Worm (Caenorhabditis elegans) whole organism, L1 larva: ENCODE data around the gene pars-1.

ENCODE experiments used
- F16B12.6 ChIP-seq: fragments of 150-350 bp; optimal IDR thresholded peaks from 2 replicates; lab custom pipeline; 2014; ENCODE audit warnings: missing biosample characterization, missing genetic modification characterization
- Y116A8C.19 ChIP-seq: sonication (generic microtip); optimal IDR thresholded peaks from 2 replicates; lab custom pipeline; 2016; ENCODE audit warnings: missing compliant biosample characterization, missing genetic modification characterization, borderline replicate concordance
- aha-1 ChIP-seq: fragments of 150-350 bp; optimal IDR thresholded peaks from 2 replicates; lab custom pipeline; 2014; ENCODE audit warnings: missing biosample characterization, missing genetic modification characterization
- blmp-1 ChIP-seq: fragments of 150-350 bp; optimal IDR thresholded peaks from 2 replicates; lab custom pipeline; 2014; ENCODE audit warnings: missing biosample characterization, missing genetic modification characterization
- ceh-63 ChIP-seq: fragments of 200-800 bp; sonication (Bioruptor generic); optimal IDR thresholded peaks from 2 replicates; lab custom pipeline; 2018; ENCODE audit warnings: mild to moderate bottlenecking, missing genetic modification characterization, missing compliant biosample characterization
- ceh-82 ChIP-seq, 3 experiments: fragments of 150-350 bp in 1 of 3; sonication (generic microtip) in 2 of 3; optimal IDR thresholded peaks; 2 replicates each; lab custom pipeline; 2014 to 2017; ENCODE audit warnings: missing biosample characterization in 3 of 3, missing genetic modification characterization in 3 of 3
- ceh-88 ChIP-seq: fragments of 200-800 bp; sonication (Bioruptor generic); IDR thresholded peaks from 2 replicates; pipeline ENCODE4 v1.3.6; 2022; ENCODE audit warnings: missing genetic modification characterization, missing compliant biosample characterization
- ceh-90 ChIP-seq: sonication (generic microtip); optimal IDR thresholded peaks from 2 replicates; lab custom pipeline; 2016; ENCODE audit warnings: missing genetic modification characterization, missing compliant biosample characterization
- ces-1 ChIP-seq: fragments of 150-350 bp; optimal IDR thresholded peaks from 2 replicates; lab custom pipeline; 2014; ENCODE audit warnings: missing biosample characterization, missing genetic modification reagents, missing genetic modification characterization
- dpl-1 ChIP-seq, 3 experiments: fragments of 150-350 bp in 2 of 3; sonication (generic microtip) in 1 of 3; optimal IDR thresholded peaks; 2 replicates each; lab custom pipeline; 2014 to 2017; ENCODE audit warnings: missing biosample characterization in 3 of 3, missing genetic modification characterization in 3 of 3, missing genetic modification reagents in 3 of 3
- efl-1 ChIP-seq, 4 experiments: fragments of 150-350 bp; optimal IDR thresholded peaks in 3 of 4; peaks in 1 of 4; 1 replicate in 1 of 4; 2 replicates in 3 of 4; lab custom pipeline; 2014; ENCODE audit warnings: missing biosample characterization in 2 of 4, missing genetic modification characterization in 2 of 4, missing genetic modification reagents in 2 of 4
- egl-27 ChIP-seq, 2 experiments: fragments of 150-350 bp in 1 of 2; sonication (generic microtip); optimal IDR thresholded peaks; 3 replicates each; lab custom pipeline; 2017 to 2018; ENCODE audit warnings: missing biosample characterization in 2 of 2, missing genetic modification characterization in 2 of 2, missing genetic modification reagents in 2 of 2
- elt-3 ChIP-seq, 6 experiments: fragments of 150-350 bp in 1 of 6; sonication (generic microtip); optimal IDR thresholded peaks; 2 replicates each; lab custom pipeline; 2017 to 2018; ENCODE audit warnings: missing biosample characterization in 6 of 6, missing genetic modification characterization in 6 of 6, inconsistent platforms in 1 of 6
- fkh-10 ChIP-seq: sonication (generic microtip); optimal IDR thresholded peaks from 2 replicates; lab custom pipeline; 2017; ENCODE audit warnings: missing biosample characterization, missing genetic modification reagents, missing genetic modification characterization
- grh-1 ChIP-seq: fragments of 200-800 bp; sonication (Bioruptor generic); IDR thresholded peaks from 2 replicates; pipeline ENCODE4 v1.3.6; 2022; ENCODE audit warnings: missing genetic modification reagents, missing genetic modification characterization, missing compliant biosample characterization
- hlh-4 ChIP-seq: sonication (generic microtip); optimal IDR thresholded peaks from 2 replicates; lab custom pipeline; 2016; ENCODE audit warnings: mild to moderate bottlenecking, missing genetic modification characterization, missing compliant biosample characterization
- irx-1 ChIP-seq: sonication (generic microtip); optimal IDR thresholded peaks from 2 replicates; lab custom pipeline; 2016; ENCODE audit warnings: missing genetic modification characterization, missing compliant biosample characterization
- lin-13 ChIP-seq: fragments of 150-350 bp; optimal IDR thresholded peaks from 2 replicates; lab custom pipeline; 2014; ENCODE audit warnings: missing biosample characterization, missing genetic modification reagents, missing genetic modification characterization
- lin-14 ChIP-seq: fragments of 200-800 bp; sonication (Bioruptor generic); optimal IDR thresholded peaks from 2 replicates; lab custom pipeline; 2018; ENCODE audit warnings: mild to moderate bottlenecking, missing genetic modification characterization, moderate library complexity, missing compliant biosample characterization
- lin-15B ChIP-seq: fragments of 150-350 bp; sonication (generic microtip); optimal IDR thresholded peaks from 3 replicates; lab custom pipeline; 2014; ENCODE audit warnings: missing biosample characterization, missing genetic modification characterization
- lin-35 ChIP-seq, 2 experiments: fragments of 150-350 bp; optimal IDR thresholded peaks; 2 replicates each; lab custom pipeline; 2014; ENCODE audit warnings: missing biosample characterization in 2 of 2, missing genetic modification characterization in 2 of 2, missing genetic modification reagents in 2 of 2
- lin-39 ChIP-seq: fragments of 150-350 bp; optimal IDR thresholded peaks from 2 replicates; lab custom pipeline; 2014; ENCODE audit warnings: missing biosample characterization, missing genetic modification reagents, missing genetic modification characterization
- lsy-2 ChIP-seq, 2 experiments: fragments of 150-350 bp; optimal IDR thresholded peaks; 2 replicates each; lab custom pipeline; 2014; ENCODE audit warnings: missing biosample characterization in 2 of 2, missing genetic modification characterization in 2 of 2
- mef-2 ChIP-seq: fragments of 150-350 bp; optimal IDR thresholded peaks from 2 replicates; lab custom pipeline; 2014; ENCODE audit warnings: missing biosample characterization, missing genetic modification characterization
- mep-1 ChIP-seq: fragments of 150-350 bp; optimal IDR thresholded peaks from 2 replicates; lab custom pipeline; 2014; ENCODE audit warnings: missing biosample characterization, missing genetic modification characterization
- nhr-11 ChIP-seq: fragments of 150-350 bp; optimal IDR thresholded peaks from 2 replicates; lab custom pipeline; 2014; ENCODE audit warnings: missing biosample characterization, missing genetic modification characterization
- nhr-19 ChIP-seq: fragments of 200-800 bp; sonication (Bioruptor generic); conservative IDR thresholded peaks from 2 replicates; pipeline ENCODE4 v1.3.6; 2022; ENCODE audit warnings: missing genetic modification characterization, missing compliant biosample characterization
- nhr-20 ChIP-seq: sonication (generic microtip); optimal IDR thresholded peaks from 2 replicates; lab custom pipeline; 2016; ENCODE audit warnings: mild to moderate bottlenecking, missing genetic modification characterization, missing compliant biosample characterization
- nhr-28 ChIP-seq: fragments of 150-350 bp; optimal IDR thresholded peaks from 2 replicates; lab custom pipeline; 2014; ENCODE audit warnings: missing biosample characterization, missing genetic modification characterization
- nhr-71 ChIP-seq: sonication (generic microtip); optimal IDR thresholded peaks from 2 replicates; lab custom pipeline; 2016; ENCODE audit warnings: mild to moderate bottlenecking, missing genetic modification characterization, moderate library complexity, missing compliant biosample characterization
- nhr-76 ChIP-seq: sonication (generic microtip); optimal IDR thresholded peaks from 2 replicates; lab custom pipeline; 2017; ENCODE audit warnings: missing biosample characterization, missing genetic modification characterization
- nhr-85 ChIP-seq: sonication (generic microtip); peaks from one replicate; lab custom pipeline; 2016; ENCODE audit warnings: missing genetic modification characterization, inconsistent platforms, missing compliant biosample characterization
- nhr-90 ChIP-seq: sonication (generic microtip); optimal IDR thresholded peaks from 2 replicates; lab custom pipeline; 2016; ENCODE audit warnings: mild to moderate bottlenecking, missing genetic modification characterization, missing compliant biosample characterization; ENCODE audit not compliant: poor library complexity
- pqm-1 ChIP-seq: sonication (generic microtip); optimal IDR thresholded peaks from 3 replicates; lab custom pipeline; 2017; ENCODE audit warnings: missing biosample characterization, missing genetic modification characterization
- rnt-1 ChIP-seq: sonication (generic microtip); optimal IDR thresholded peaks from 2 replicates; lab custom pipeline; 2016; ENCODE audit warnings: mild to moderate bottlenecking, missing genetic modification characterization, moderate library complexity, missing compliant biosample characterization
- skn-1 ChIP-seq: fragments of 150-350 bp; optimal IDR thresholded peaks from 2 replicates; lab custom pipeline; 2014; ENCODE audit warnings: missing biosample characterization, missing genetic modification characterization
- snpc-4 ChIP-seq: fragments of 150-350 bp; optimal IDR thresholded peaks from 2 replicates; lab custom pipeline; 2014; ENCODE audit warnings: missing biosample characterization, missing genetic modification characterization
- snu-23 ChIP-seq: sonication (generic microtip); optimal IDR thresholded peaks from 2 replicates; lab custom pipeline; 2016; ENCODE audit warnings: missing genetic modification characterization, missing compliant biosample characterization
- swsn-7 ChIP-seq: sonication (generic microtip); optimal IDR thresholded peaks from 2 replicates; lab custom pipeline; 2016; ENCODE audit warnings: missing genetic modification characterization, missing compliant biosample characterization
- tbx-2 ChIP-seq: sonication (generic microtip); optimal IDR thresholded peaks from 2 replicates; lab custom pipeline; 2016; ENCODE audit warnings: missing genetic modification characterization, missing compliant biosample characterization
- unc-98 ChIP-seq: fragments of 200-800 bp; sonication (Bioruptor generic); IDR thresholded peaks from 2 replicates; pipeline ENCODE4 v1.3.6; 2022; ENCODE audit warnings: missing genetic modification characterization, missing compliant biosample characterization
- vab-15 ChIP-seq: sonication (generic microtip); optimal IDR thresholded peaks from 2 replicates; lab custom pipeline; 2017; ENCODE audit warnings: missing genotype, mild to moderate bottlenecking, missing genetic modification characterization, missing compliant biosample characterization
- zag-1 ChIP-seq: fragments of 150-350 bp; optimal IDR thresholded peaks from 2 replicates; lab custom pipeline; 2014; ENCODE audit warnings: missing biosample characterization, missing genetic modification characterization
- zip-4 ChIP-seq: fragments of 200-800 bp; sonication (Bioruptor generic); optimal IDR thresholded peaks from 2 replicates; lab custom pipeline; 2018; ENCODE audit warnings: mild to moderate bottlenecking, missing genetic modification characterization, moderate library complexity, missing compliant biosample characterization
- ztf-11 ChIP-seq, 2 experiments: sonication (generic microtip); optimal IDR thresholded peaks; 2 replicates each; lab custom pipeline; 2016 to 2017; ENCODE audit warnings: missing genetic modification characterization in 2 of 2, missing biosample characterization in 1 of 2, missing compliant biosample characterization in 1 of 2
- ztf-4 ChIP-seq: fragments of 150-350 bp; optimal IDR thresholded peaks from 2 replicates; lab custom pipeline; 2014; ENCODE audit warnings: missing biosample characterization, missing genetic modification characterization

pars-1 gene

DNA sequence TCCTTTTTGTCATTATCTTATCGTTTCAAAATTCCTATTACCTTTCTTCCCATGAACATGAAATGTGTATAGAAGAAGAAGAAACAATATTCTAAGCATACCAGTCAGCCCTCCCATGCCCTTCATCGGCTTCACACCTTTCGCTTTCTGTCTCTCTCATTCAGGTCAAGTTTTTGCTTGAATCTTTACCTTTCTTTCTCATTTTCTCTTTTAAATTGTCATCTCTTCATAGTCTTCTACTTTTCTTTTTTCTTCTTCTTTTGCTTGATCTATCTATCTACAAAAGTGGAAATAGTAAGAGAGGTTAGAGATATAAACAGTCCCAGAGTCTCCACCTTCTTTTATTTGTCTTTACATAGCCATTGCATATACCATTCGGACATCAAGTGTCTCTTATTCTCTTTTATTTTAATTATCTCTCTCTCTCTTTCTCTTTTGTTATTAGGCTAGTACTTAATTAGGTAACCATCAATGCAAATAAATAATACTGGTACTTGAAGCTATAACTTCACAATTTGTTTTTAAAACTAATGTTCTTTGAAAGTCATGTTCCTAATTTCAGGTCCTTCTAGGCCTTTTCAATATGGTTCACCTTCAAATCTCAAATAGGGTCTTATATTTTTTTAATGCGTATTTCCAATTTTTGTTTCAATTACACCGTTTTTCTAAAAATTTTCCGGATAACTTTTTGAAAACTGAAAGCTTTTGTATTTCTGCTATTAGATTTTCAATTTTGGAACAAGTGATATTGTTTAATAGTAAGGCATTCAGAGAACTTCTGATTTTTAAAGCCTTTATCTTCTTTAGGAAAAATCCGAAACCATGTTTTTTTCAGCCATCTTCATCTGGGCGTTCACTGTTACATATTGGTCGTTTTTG, 37.2 kb upstream of the pars-1 start, which contains the start of gene dpy-31 (continued):
- TF ChIP-seq ceh-88 (GFP tag; lab: Robert Waterston, UW) (no peak), swsn-7 (tag; lab: Kevin White, UChicago) (no peak), zag-1 (tag; lab: Kevin White, UChicago) (no peak), mep-1 (peak; percentile 29), efl-1 (optimal IDR thresholded peaks at IDR 0.05; lab: Kevin White, UChicago) (no peak), efl-1 (GFP tag; optimal IDR thresholded peaks at IDR 0.05 in 1 of 2; lab: Kevin White, UChicago) (peak in 1 of 2 experiments; percentile 42), hlh-4 (tag; lab: Kevin White, UChicago) (no peak), nhr-11 (no peak), F16B12.6 (no peak), tbx-2 (peak; percentile 19), vab-15 (tag; lab: Kevin White, UChicago) (no peak), blmp-1 (tag; lab: Kevin White, UChicago) (peak; percentile 98), ceh-63 (GFP tag; lab: Kevin White, UChicago) (no peak), ceh-82 (tag; optimal IDR thresholded peaks at IDR 0.05; lab: Kevin White, UChicago) (no peak), rnt-1 (tag; lab: Kevin White, UChicago) (no peak), skn-1 (tag; lab: Kevin White, UChicago) (no peak), mef-2 (tag; lab: Kevin White, UChicago) (no peak), dpl-1 (GFP tag; optimal IDR thresholded peaks at IDR 0.05; lab: Kevin White, UChicago) (peak in 2 of 3 experiments; percentile 2 to 17), lin-39 (tag; lab: Kevin White, UChicago) (no peak)

- TF ChIP-seq snpc-4 (tag; lab: Kevin White, UChicago), result no peak
- peak; percentile 56 for TF ChIP-seq snu-23 (GFP tag; lab: Kevin White, UChicago)
- TF ChIP-seq efl-1 (optimal IDR thresholded peaks at IDR 0.05; lab: Kevin White, UChicago), result peak in 1 of 2 experiments; percentile 8
- TF ChIP-seq efl-1 (GFP tag; optimal IDR thresholded peaks at IDR 0.05 in 1 of 2; lab: Kevin White, UChicago), result peak in 1 of 2 experiments; percentile 87
- TF ChIP-seq lsy-2 (tag; optimal IDR thresholded peaks at IDR 0.05; lab: Kevin White, UChicago), result peak in 1 of 2 experiments; percentile 57
- TF ChIP-seq lin-14, result peak; percentile 57
- no peak for TF ChIP-seq zip-4 (GFP tag; lab: Kevin White, UChicago)
- peak; percentile 36 for TF ChIP-seq nhr-90 (tag; lab: Kevin White, UChicago)
- peak; percentile 89 for TF ChIP-seq blmp-1 (tag; lab: Kevin White, UChicago)
- TF ChIP-seq nhr-19, result peak; percentile 30
- peak; percentile 57 for TF ChIP-seq nhr-71
- no peak for TF ChIP-seq ztf-4 (tag; lab: Kevin White, UChicago)
- peak in 1 of 3 experiments; percentile 5 for TF ChIP-seq dpl-1 (GFP tag; optimal IDR thresholded peaks at IDR 0.05; lab: Kevin White, UChicago)
- TF ChIP-seq elt-3 (tag; optimal IDR thresholded peaks at IDR 0.05; lab: Kevin White, UChicago), result peak in 3 of 6 experiments; percentile 44 to 76 (median 61)
- TF ChIP-seq grh-1 (GFP tag; lab: Robert Waterston, UW), result peak; percentile 74
- TF ChIP-seq mep-1, result peak; percentile 34
- peak; percentile 36 for TF ChIP-seq tbx-2
- TF ChIP-seq nhr-28, result no peak
- TF ChIP-seq irx-1 (tag; lab: Kevin White, UChicago), result peak; percentile 19
- no peak for TF ChIP-seq fkh-10 (GFP tag; lab: Kevin White, UChicago)
- TF ChIP-seq nhr-20, result peak; percentile 51
- no peak for TF ChIP-seq ceh-90 (tag; lab: Kevin White, UChicago)
- TF ChIP-seq unc-98 (GFP tag; lab: Robert Waterston, UW), result no peak
- no peak for TF ChIP-seq ztf-11 (tag; optimal IDR thresholded peaks at IDR 0.05; lab: Kevin White, UChicago)
- no peak for TF ChIP-seq pqm-1 (tag; lab: Kevin White, UChicago)
- no peak for TF ChIP-seq lin-15B (tag; lab: Kevin White, UChicago)
- TF ChIP-seq ceh-63 (GFP tag; lab: Kevin White, UChicago), result no peak
- no peak for TF ChIP-seq aha-1 (tag; lab: Kevin White, UChicago)
- TF ChIP-seq F16B12.6, result no peak
- TF ChIP-seq nhr-76 (tag; lab: Kevin White, UChicago), result no peak
- peak in 1 of 2 experiments; percentile 52 for TF ChIP-seq lin-35 (GFP tag; optimal IDR thresholded peaks at IDR 0.05; lab: Kevin White, UChicago)
- no peak for TF ChIP-seq ces-1 (GFP tag; lab: Kevin White, UChicago)
- TF ChIP-seq swsn-7 (tag; lab: Kevin White, UChicago), result no peak
- TF ChIP-seq egl-27 (tag; optimal IDR thresholded peaks at IDR 0.05; lab: Kevin White, UChicago), result peak in 1 of 2 experiments; percentile 6
- TF ChIP-seq lin-13 (GFP tag; lab: Kevin White, UChicago), result no peak
- TF ChIP-seq nhr-85 (tag; lab: Kevin White, UChicago), result peak; percentile 89
- TF ChIP-seq Y116A8C.19, result no peak
Observed at ce11 chrIII:7203130-7203775, 35.6 kb upstream of the pars-1 start.
